Fruit fly (Drosophila melanogaster) whole organism, embryonic: ENCODE results near the gene Fam92.

Experiments used
- Bdp1 ChIP-seq: fragments of 200-800 bp; sonication (Bioruptor generic); optimal IDR thresholded peaks from 3 replicates; lab custom pipeline; 2016; ENCODE audit warnings: missing biosample characterization, missing genetic modification characterization
- BtbVII ChIP-seq: fragments of 200-800 bp; sonication (Bioruptor generic); optimal IDR thresholded peaks from 3 replicates; lab custom pipeline; 2017; ENCODE audit warnings: missing biosample characterization, mild to moderate bottlenecking, missing genetic modification characterization
- CG10274 ChIP-seq: fragments of 200-800 bp; sonication (Bioruptor generic); optimal IDR thresholded peaks from 3 replicates; lab custom pipeline; 2017; ENCODE audit warnings: missing biosample characterization, mild to moderate bottlenecking, missing genetic modification characterization
- CG11456 ChIP-seq: fragments of 200-800 bp; sonication (Bioruptor generic); IDR thresholded peaks from 3 replicates; pipeline ENCODE4 v1.3.6; 2022; ENCODE audit warnings: missing biosample characterization, missing genetic modification characterization
- CG12104 ChIP-seq: fragments of 200-800 bp; sonication (Bioruptor generic); optimal IDR thresholded peaks from 3 replicates; lab custom pipeline; 2016; ENCODE audit warnings: missing biosample characterization, missing genetic modification characterization
- CG1233 ChIP-seq: fragments of 200-800 bp; sonication (Bioruptor generic); optimal IDR thresholded peaks from 4 replicates; lab custom pipeline; 2018; ENCODE audit warnings: missing biosample characterization, mild to moderate bottlenecking, missing genetic modification characterization
- CG13424 ChIP-seq: fragments of 200-800 bp; sonication (Bioruptor generic); optimal IDR thresholded peaks from 2 replicates; lab custom pipeline; 2019; ENCODE audit warnings: missing biosample characterization, mild to moderate bottlenecking, missing genetic modification characterization, moderate library complexity
- CG15696 ChIP-seq: fragments of 200-800 bp; sonication (Bioruptor generic); optimal IDR thresholded peaks from 2 replicates; lab custom pipeline; 2019; ENCODE audit warnings: missing biosample characterization, mild to moderate bottlenecking, missing genetic modification characterization, moderate library complexity
- CG18476 ChIP-seq: fragments of 200-800 bp; sonication (Bioruptor generic); optimal IDR thresholded peaks from 2 replicates; lab custom pipeline; 2016; ENCODE audit warnings: missing biosample characterization, mild to moderate bottlenecking, missing genetic modification characterization
- CG18599 ChIP-seq: fragments of 200-800 bp; sonication (Bioruptor generic); optimal IDR thresholded peaks from 3 replicates; lab custom pipeline; 2017; ENCODE audit warnings: missing biosample characterization, missing genetic modification characterization, mild to moderate bottlenecking, moderate library complexity, missing genetic modification reagents
- CG2120 ChIP-seq: fragments of 200-800 bp; sonication (Bioruptor generic); optimal IDR thresholded peaks from 3 replicates; lab custom pipeline; 2016; ENCODE audit warnings: missing biosample characterization, missing genetic modification characterization
- CG30403 ChIP-seq: fragments of 200-800 bp; sonication (Bioruptor generic); optimal IDR thresholded peaks from 3 replicates; lab custom pipeline; 2016; ENCODE audit warnings: missing biosample characterization, missing genetic modification characterization
- CG4282 ChIP-seq: fragments of 200-800 bp; sonication (Bioruptor generic); optimal IDR thresholded peaks from 2 replicates; lab custom pipeline; 2016; ENCODE audit warnings: missing biosample characterization, missing genetic modification characterization
- CG43689 ChIP-seq: fragments of 200-800 bp; sonication (Bioruptor generic); IDR thresholded peaks from 2 replicates; pipeline ENCODE4 v1.3.6; 2022; ENCODE audit warnings: missing biosample characterization, missing genetic modification characterization
- CG5953 ChIP-seq: fragments of 200-800 bp; sonication (Bioruptor generic); IDR thresholded peaks from 2 replicates; pipeline ENCODE4 v1.3.6; 2022; ENCODE audit warnings: missing biosample characterization, missing genetic modification characterization
- CG7745 ChIP-seq: fragments of 200-800 bp; sonication (Bioruptor generic); optimal IDR thresholded peaks from 2 replicates; lab custom pipeline; 2018; ENCODE audit warnings: missing biosample characterization, mild to moderate bottlenecking, missing genetic modification characterization, moderate library complexity
- CG8089 ChIP-seq: fragments of 200-800 bp; sonication (Bioruptor generic); optimal IDR thresholded peaks from 3 replicates; lab custom pipeline; 2016; ENCODE audit warnings: missing biosample characterization, missing genetic modification characterization
- CG8388 ChIP-seq: fragments of 200-800 bp; sonication (Bioruptor generic); optimal IDR thresholded peaks from 2 replicates; lab custom pipeline; 2019; ENCODE audit warnings: missing biosample characterization, mild to moderate bottlenecking, missing genetic modification characterization, moderate library complexity
- CG8765 ChIP-seq: fragments of 200-800 bp; sonication (Bioruptor generic); IDR thresholded peaks from 2 replicates; pipeline ENCODE4 v1.3.6; 2022; ENCODE audit warnings: missing biosample characterization, missing genetic modification characterization
- D19B ChIP-seq: fragments of 200-800 bp; sonication (Bioruptor generic); optimal IDR thresholded peaks from 2 replicates; lab custom pipeline; 2017; ENCODE audit warnings: missing biosample characterization, mild to moderate bottlenecking, missing genetic modification characterization
- Deaf1 ChIP-seq: fragments of 200-800 bp; optimal IDR thresholded peaks from 3 replicates; lab custom pipeline; 2019; ENCODE audit warnings: missing biosample characterization, mild to moderate bottlenecking, missing genetic modification characterization, moderate library complexity
- Fer2 ChIP-seq: fragments of 200-800 bp; sonication (Bioruptor generic); optimal IDR thresholded peaks from 2 replicates; lab custom pipeline; 2018; ENCODE audit warnings: missing biosample characterization, mild to moderate bottlenecking, missing genetic modification characterization, moderate library complexity
- H15 ChIP-seq: fragments of 200-800 bp; sonication (Bioruptor generic); IDR thresholded peaks from 3 replicates; pipeline ENCODE4 v1.3.6; 2022; ENCODE audit warnings: missing biosample characterization, missing genetic modification characterization
- Max ChIP-seq: fragments of 200-800 bp; sonication (Bioruptor generic); optimal IDR thresholded peaks from 2 replicates; lab custom pipeline; 2016; ENCODE audit warnings: missing biosample characterization, mild to moderate bottlenecking, missing genetic modification characterization
- NFAT ChIP-seq: fragments of 200-800 bp; sonication (Bioruptor generic); IDR thresholded peaks from 2 replicates; pipeline ENCODE4 v1.3.6; 2022; ENCODE audit warnings: missing biosample characterization, missing genetic modification characterization
- Rfx ChIP-seq: fragments of 200-800 bp; sonication (Bioruptor generic); IDR thresholded peaks from 2 replicates; pipeline ENCODE4 v1.3.6; 2022; ENCODE audit warnings: missing biosample characterization, missing genetic modification characterization
- Sin3A ChIP-seq: fragments of >200 bp; optimal IDR thresholded peaks from 2 replicates; lab custom pipeline; 2018
- TFAM ChIP-seq: fragments of 200-800 bp; sonication (Bioruptor generic); optimal IDR thresholded peaks from 2 replicates; lab custom pipeline; 2017; ENCODE audit warnings: missing biosample characterization, missing genetic modification characterization, inconsistent platforms
- Usf ChIP-seq: fragments of 200-800 bp; sonication (Bioruptor generic); optimal IDR thresholded peaks from 2 replicates; lab custom pipeline; 2017; ENCODE audit warnings: missing genotype, missing biosample characterization, missing genetic modification characterization
- Xbp1 ChIP-seq: fragments of 200-800 bp; sonication (Bioruptor generic); optimal IDR thresholded peaks from 3 replicates; lab custom pipeline; 2016; ENCODE audit warnings: missing biosample characterization, mild to moderate bottlenecking, missing genetic modification characterization
- Xrp1 ChIP-seq: fragments of 200-800 bp; sonication (Bioruptor generic); IDR thresholded peaks from 2 replicates; pipeline ENCODE4 v1.3.6; 2022; ENCODE audit warnings: missing biosample characterization, missing genetic modification characterization
- YL-1 ChIP-seq: fragments of 200-800 bp; sonication (Bioruptor generic); optimal IDR thresholded peaks from 3 replicates; lab custom pipeline; 2017; ENCODE audit warnings: missing biosample characterization, mild to moderate bottlenecking, missing genetic modification characterization
- ara ChIP-seq: fragments of 200-800 bp; sonication (Bioruptor generic); IDR thresholded peaks from 2 replicates; pipeline ENCODE4 v1.3.6; 2022; ENCODE audit warnings: missing biosample characterization, missing genetic modification characterization
- dan ChIP-seq: fragments of 200-800 bp; sonication (Bioruptor generic); IDR thresholded peaks from 2 replicates; pipeline ENCODE4 v1.3.6; 2022; ENCODE audit warnings: missing biosample characterization, missing genetic modification characterization
- dimm ChIP-seq: fragments of 200-800 bp; sonication (Bioruptor generic); IDR thresholded peaks from 2 replicates; pipeline ENCODE4 v1.3.6; 2022; ENCODE audit warnings: missing biosample characterization, missing genetic modification characterization
- fd64A ChIP-seq: fragments of 200-800 bp; sonication (Bioruptor generic); optimal IDR thresholded peaks from 3 replicates; lab custom pipeline; 2018; ENCODE audit warnings: missing biosample characterization, mild to moderate bottlenecking, missing genetic modification characterization
- fu2 ChIP-seq: fragments of 200-800 bp; sonication (Bioruptor generic); optimal IDR thresholded peaks from 2 replicates; lab custom pipeline; 2016; ENCODE audit warnings: missing biosample characterization, missing genetic modification characterization
- gcm2 ChIP-seq: fragments of 200-800 bp; sonication (Bioruptor generic); optimal IDR thresholded peaks from 2 replicates; lab custom pipeline; 2016; ENCODE audit warnings: missing biosample characterization, missing genetic modification characterization
- hb ChIP-seq: fragments of 200-800 bp; sonication (Bioruptor generic); IDR thresholded peaks from 3 replicates; pipeline ENCODE4 v1.3.6; 2022; ENCODE audit warnings: missing biosample characterization, missing genetic modification characterization; ENCODE audit not compliant: partially characterized antibody
- ind ChIP-seq: fragments of 200-800 bp; sonication (Bioruptor generic); optimal IDR thresholded peaks from 3 replicates; lab custom pipeline; 2016; ENCODE audit warnings: missing biosample characterization, missing genetic modification characterization
- insv ChIP-seq, 2 experiments: fragments of 200-800 bp; sonication (Bioruptor generic); optimal IDR thresholded peaks; 3 replicates each; lab custom pipeline; 2016 to 2018; ENCODE audit warnings: missing biosample characterization in 2 of 2, missing genetic modification characterization in 2 of 2
- lab ChIP-seq: fragments of 200-800 bp; sonication (Bioruptor generic); optimal IDR thresholded peaks from 3 replicates; lab custom pipeline; 2017; ENCODE audit warnings: missing biosample characterization, missing genetic modification characterization, mild to moderate bottlenecking, moderate library complexity, missing genetic modification reagents
- lola ChIP-seq, 3 experiments: fragments of >200 bp in 2 of 3; fragments of 200-800 bp in 1 of 3; sonication (Bioruptor generic) in 1 of 3; optimal IDR thresholded peaks; 2 replicates each; lab custom pipeline; 2017 to 2019; ENCODE audit warnings: missing biosample characterization in 3 of 3, missing genetic modification characterization in 3 of 3, mild to moderate bottlenecking in 1 of 3, moderate library complexity in 1 of 3
- luna ChIP-seq: fragments of 200-800 bp; sonication (Bioruptor generic); optimal IDR thresholded peaks from 2 replicates; lab custom pipeline; 2016; ENCODE audit warnings: missing biosample characterization, missing genetic modification characterization
- nau ChIP-seq: fragments of 200-800 bp; sonication (Bioruptor generic); optimal IDR thresholded peaks from 3 replicates; lab custom pipeline; 2017; ENCODE audit warnings: missing biosample characterization, mild to moderate bottlenecking, missing genetic modification characterization, missing genetic modification reagents
- nerfin-2 ChIP-seq: fragments of 200-800 bp; sonication (Bioruptor generic); IDR thresholded peaks from 2 replicates; pipeline ENCODE4 v1.3.6; 2022; ENCODE audit warnings: missing biosample characterization, missing genetic modification characterization; ENCODE audit not compliant: partially characterized antibody
- pb ChIP-seq: fragments of 200-800 bp; sonication (Bioruptor generic); optimal IDR thresholded peaks from 3 replicates; lab custom pipeline; 2016; ENCODE audit warnings: missing biosample characterization, missing genetic modification characterization
- pita ChIP-seq: fragments of 200-800 bp; sonication (Bioruptor generic); optimal IDR thresholded peaks from 2 replicates; lab custom pipeline; 2017; ENCODE audit warnings: missing biosample characterization, mild to moderate bottlenecking, missing genetic modification characterization
- sob ChIP-seq: fragments of 200-800 bp; sonication (Bioruptor generic); IDR thresholded peaks from 2 replicates; pipeline ENCODE4 v1.3.6; 2022; ENCODE audit warnings: missing biosample characterization, missing genetic modification characterization
- sr ChIP-seq: fragments of 200-800 bp; sonication (Bioruptor generic); IDR thresholded peaks from 3 replicates; pipeline ENCODE4 v1.3.6; 2022; ENCODE audit warnings: missing biosample characterization, missing genetic modification characterization
- tgo ChIP-seq: fragments of 200-800 bp; sonication (Bioruptor generic); IDR thresholded peaks from 3 replicates; pipeline ENCODE4 v1.3.6; 2022; ENCODE audit warnings: missing biosample characterization, missing genetic modification characterization
- wek ChIP-seq: fragments of 200-800 bp; sonication (Bioruptor generic); optimal IDR thresholded peaks from 3 replicates; lab custom pipeline; 2018; ENCODE audit warnings: missing biosample characterization, mild to moderate bottlenecking, missing genetic modification characterization, moderate library complexity

Gene Fam92

DNA sequence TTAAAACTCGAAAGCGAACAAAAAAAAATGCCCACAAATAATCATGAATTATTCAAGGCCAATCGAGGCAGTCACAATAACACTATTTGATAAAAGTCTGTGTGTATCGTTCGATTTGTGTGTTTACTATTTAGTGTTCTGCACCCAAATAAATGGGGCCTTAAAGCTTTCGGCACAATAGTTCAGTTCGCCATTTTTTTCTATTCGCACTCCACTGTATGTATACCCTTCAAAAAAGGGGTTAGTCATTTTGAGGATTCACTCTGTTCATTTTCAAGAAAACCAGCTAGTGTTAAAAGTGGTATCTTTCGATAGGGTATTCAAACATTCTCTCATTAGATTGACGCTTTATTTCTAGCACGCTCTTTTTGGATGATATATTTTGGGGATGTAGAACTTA is 43.0 kb downstream of the Fam92 start (continued):
- TF ChIP-seq CG12104 (GFP tag; lab: Kevin White, UChicago) (peak; percentile 22), YL-1 (GFP tag; lab: Kevin White, UChicago) (no peak), Bdp1 (GFP tag; lab: Kevin White, UChicago) (no peak), H15 (no peak), Xbp1 (GFP tag; lab: Kevin White, UChicago) (peak; percentile 31), Deaf1 (tag; lab: Kevin White, UChicago) (peak; percentile 17), gcm2 (GFP tag; lab: Kevin White, UChicago) (no peak), dimm (GFP tag; lab: Robert Waterston, UW) (no peak), CG8765 (GFP tag; lab: Robert Waterston, UW) (no peak), CG2120 (GFP tag; lab: Kevin White, UChicago) (peak; percentile 93), lola (GFP tag; optimal IDR thresholded peaks at IDR 0.05; lab: Kevin White, UChicago) (no peak), D19B (peak; percentile 73), ara (GFP tag; lab: Robert Waterston, UW) (no peak), CG43689 (no peak), TFAM (GFP tag; lab: Kevin White, UChicago) (no peak), tgo (peak; percentile 34; the same call in 1 of the 3 replicates), nerfin-2 (GFP tag; lab: Robert Waterston, UW) (no peak), luna (GFP tag; lab: Kevin White, UChicago) (no peak), hb (GFP tag; lab: Robert Waterston, UW) (no peak), CG18476 (no peak), ind (GFP tag; lab: Kevin White, UChicago) (peak; percentile 48), pita (GFP tag; lab: Kevin White, UChicago) (no peak), CG4282 (GFP tag; lab: Kevin White, UChicago) (peak; percentile 66), lab (GFP tag; lab: Kevin White, UChicago) (peak; percentile 85), CG8089 (no peak), CG7745 (tag; lab: Kevin White, UChicago) (no peak), Fer2 (tag; lab: Kevin White, UChicago) (no peak), Xrp1 (GFP tag; lab: Robert Waterston, UW) (no peak), Usf (GFP tag; lab: Kevin White, UChicago) (no peak), CG13424 (tag; lab: Kevin White, UChicago) (peak; percentile 50), CG30403 (peak; percentile 38), Sin3A (lab: Kevin White, UChicago) (no peak), BtbVII (peak; percentile 41), sob (GFP tag; lab: Robert Waterston, UW) (peak; percentile 59; the same call in 1 of the 2 replicates), CG5953 (no peak), fu2 (peak; percentile 56), fd64A (GFP tag; lab: Kevin White, UChicago) (no peak), nau (GFP tag; lab: Kevin White, UChicago) (peak; percentile 12), wek (GFP tag; lab: Kevin White, UChicago) (no peak), insv (GFP tag; optimal IDR thresholded peaks at IDR 0.05; lab: Kevin White, UChicago) (no peak), CG11456 (peak; percentile 82), pb (GFP tag; lab: Kevin White, UChicago) (peak; percentile 14), NFAT (GFP tag; lab: Robert Waterston, UW) (peak; percentile 84), Rfx (peak; percentile 90), sr (GFP tag; lab: Robert Waterston, UW) (no peak), CG15696 (tag; lab: Kevin White, UChicago) (no peak), Max (GFP tag; lab: Kevin White, UChicago) (no peak), CG10274 (GFP tag; lab: Kevin White, UChicago) (peak; percentile 22), CG8388 (GFP tag; lab: Kevin White, UChicago) (no peak), dan (GFP tag; lab: Robert Waterston, UW) (no peak), CG18599 (peak; percentile 84), CG1233 (no peak)
